Worm (Caenorhabditis elegans) whole organism, early embryonic: Measurements from ENCODE around the gene Y6G8.14.

Experiments
- F13C5.2 ChIP-seq: sonication (generic microtip); optimal IDR thresholded peaks from 2 replicates; lab custom pipeline; 2017; ENCODE audit warnings: mild to moderate bottlenecking, missing genetic modification characterization, inconsistent platforms, missing compliant biosample characterization
- ama-1 ChIP-seq: fragments of 150-350 bp; optimal IDR thresholded peaks from 2 replicates; lab custom pipeline; 2014
- ceh-13 ChIP-seq: fragments of 200-800 bp; sonication (Bioruptor generic); optimal IDR thresholded peaks from 2 replicates; lab custom pipeline; 2018; ENCODE audit warnings: mild to moderate bottlenecking, missing genetic modification characterization, missing compliant biosample characterization
- flt-1 ChIP-seq: fragments of 200-800 bp; sonication (Bioruptor generic); IDR thresholded peaks from 2 replicates; pipeline ENCODE4 v1.3.6; 2022; ENCODE audit warnings: missing genetic modification characterization, missing compliant biosample characterization
- sea-1 ChIP-seq: fragments of 200-800 bp; sonication (Bioruptor generic); conservative IDR thresholded peaks from 2 replicates; pipeline ENCODE4 v1.3.6; 2022; ENCODE audit warnings: missing genetic modification characterization, missing compliant biosample characterization

DNA sequence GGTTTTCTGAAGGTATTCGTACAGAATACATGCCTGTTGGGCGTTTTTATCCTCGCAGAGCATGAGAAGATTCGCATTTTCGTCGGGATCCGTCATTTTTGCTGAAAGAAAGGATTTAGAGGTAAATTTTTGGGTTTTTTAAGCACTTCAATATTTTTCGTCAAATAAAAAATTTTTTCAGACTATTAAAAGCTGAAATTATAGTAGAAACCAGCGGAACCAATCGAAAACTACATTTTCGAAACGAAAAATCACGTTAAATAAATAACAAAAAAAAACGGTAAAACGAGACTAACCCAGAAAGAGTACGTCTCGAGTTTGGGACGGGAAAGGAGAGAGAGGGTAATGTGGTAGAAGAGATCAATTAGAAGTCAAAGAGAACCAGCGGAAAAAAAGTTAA lies 36.3 kb upstream of the Y6G8.14 start, which contains the start of gene fbxa-192:
- TF ChIP-seq ceh-13 (GFP tag; lab: Kevin White, UChicago) (no peak), ama-1 (no peak), sea-1 (GFP tag; lab: Robert Waterston, UW) (no peak), F13C5.2 (no peak), flt-1 (no peak)
